Fruit fly (Drosophila melanogaster): Measurements from ENCODE around the gene mio.

dm6 chr2L:2191404-2191803, 25.7 kb upstream of the mio start:
- TF ChIP-seq CG4496 (GFP tag; IDR thresholded peaks at IDR 0.05) = no peak
- no peak for TF ChIP-seq CG10348 (GFP tag; IDR thresholded peaks at IDR 0.05)
- no peak for TF ChIP-seq CG8301 (tag; optimal IDR thresholded peaks at IDR 0.05)
- TF ChIP-seq CG15710 (tag; optimal IDR thresholded peaks at IDR 0.05) = no peak
- TF ChIP-seq rn (GFP tag; IDR thresholded peaks at IDR 0.05) = no peak
- no peak for TF ChIP-seq CG17806 (tag; optimal IDR thresholded peaks at IDR 0.05)
- TF ChIP-seq Pif1A (GFP tag; optimal IDR thresholded peaks at IDR 0.05) = no peak
- no peak for TF ChIP-seq EcR (GFP tag; optimal IDR thresholded peaks at IDR 0.05)
- no peak for TF ChIP-seq CG9948 (tag; optimal IDR thresholded peaks at IDR 0.05)
- TF ChIP-seq D1 (tag; optimal IDR thresholded peaks at IDR 0.05) = no peak
